Worm (Caenorhabditis elegans) whole organism, L3 larva: ENCODE data around the gene F16B12.7.

Experiments used
- ZK546.5 ChIP-seq: sonication (generic microtip); optimal IDR thresholded peaks from 2 replicates; lab custom pipeline; 2017; ENCODE audit warnings: missing biosample characterization, missing genetic modification characterization
- aly-2 ChIP-seq: fragments of 150-350 bp; optimal IDR thresholded peaks from 2 replicates; lab custom pipeline; 2014; ENCODE audit warnings: missing biosample characterization, missing genetic modification characterization
- ama-1 ChIP-seq: fragments of 150-350 bp; optimal IDR thresholded peaks from 2 replicates; lab custom pipeline; 2018
- ceh-9 ChIP-seq: sonication (generic microtip); optimal IDR thresholded peaks from 2 replicates; lab custom pipeline; 2018; ENCODE audit warnings: missing biosample characterization, missing genetic modification characterization
- egl-27 ChIP-seq: sonication (generic microtip); optimal IDR thresholded peaks from 4 replicates; lab custom pipeline; 2017; ENCODE audit warnings: missing biosample characterization, missing genetic modification reagents, missing genetic modification characterization
- egl-5 ChIP-seq: fragments of 150-350 bp; optimal IDR thresholded peaks from 2 replicates; lab custom pipeline; 2017; ENCODE audit warnings: missing biosample characterization, missing genetic modification reagents, missing genetic modification characterization, inconsistent platforms
- elt-1 ChIP-seq: fragments of 150-350 bp; optimal IDR thresholded peaks from 2 replicates; lab custom pipeline; 2014; ENCODE audit warnings: missing biosample characterization, missing genetic modification characterization
- elt-2 ChIP-seq: sonication (generic microtip); optimal IDR thresholded peaks from 2 replicates; lab custom pipeline; 2016; ENCODE audit warnings: missing genetic modification reagents, mild to moderate bottlenecking, missing genetic modification characterization, missing compliant biosample characterization
- elt-3 ChIP-seq, 3 experiments: fragments of 150-350 bp in 1 of 3; sonication (generic microtip) in 2 of 3; optimal IDR thresholded peaks; 2 replicates in 2 of 3; 4 replicates in 1 of 3; lab custom pipeline; 2014 to 2017; ENCODE audit warnings: missing biosample characterization in 3 of 3, missing genetic modification characterization in 3 of 3
- eor-1 ChIP-seq, 2 experiments: fragments of 150-350 bp; optimal IDR thresholded peaks; 2 replicates each; lab custom pipeline; 2014 to 2018; ENCODE audit warnings: missing biosample characterization in 2 of 2, missing genetic modification characterization in 2 of 2
- fkh-10 ChIP-seq: sonication (generic microtip); optimal IDR thresholded peaks from 2 replicates; lab custom pipeline; 2017; ENCODE audit warnings: missing biosample characterization, missing genetic modification reagents, missing genetic modification characterization
- fkh-2 ChIP-seq: fragments of 150-350 bp; optimal IDR thresholded peaks from 2 replicates; lab custom pipeline; 2014; ENCODE audit warnings: missing biosample characterization, missing genetic modification reagents, missing genetic modification characterization
- hmg-11 ChIP-seq: sonication (generic microtip); optimal IDR thresholded peaks from 2 replicates; lab custom pipeline; 2016; ENCODE audit warnings: missing genetic modification characterization, missing compliant biosample characterization
- jun-1 ChIP-seq: fragments of 150-350 bp; optimal IDR thresholded peaks from 2 replicates; lab custom pipeline; 2014; ENCODE audit warnings: missing biosample characterization, missing genetic modification reagents, missing genetic modification characterization
- lin-15B ChIP-seq: fragments of 150-350 bp; optimal IDR thresholded peaks from 2 replicates; lab custom pipeline; 2014; ENCODE audit warnings: missing biosample characterization, missing genetic modification characterization
- lin-39 ChIP-seq: fragments of 150-350 bp; optimal IDR thresholded peaks from 2 replicates; lab custom pipeline; 2018; ENCODE audit warnings: missing biosample characterization, missing genetic modification reagents, missing genetic modification characterization
- lsy-12 ChIP-seq: sonication (generic microtip); optimal IDR thresholded peaks from 2 replicates; lab custom pipeline; 2016; ENCODE audit warnings: mild to moderate bottlenecking, missing genetic modification characterization, missing compliant biosample characterization
- mdl-1 ChIP-seq: fragments of 150-350 bp; optimal IDR thresholded peaks from 2 replicates; lab custom pipeline; 2014; ENCODE audit warnings: missing biosample characterization, missing genetic modification characterization
- nfya-1 ChIP-seq: sonication (generic microtip); optimal IDR thresholded peaks from 2 replicates; lab custom pipeline; 2017; ENCODE audit warnings: missing genetic modification characterization, mild to moderate bottlenecking, missing compliant biosample characterization, antibody characterized with exemption, moderate library complexity; ENCODE audit not compliant: insufficient read depth
- nhr-12 ChIP-seq: fragments of 150-350 bp; optimal IDR thresholded peaks from 2 replicates; lab custom pipeline; 2014; ENCODE audit warnings: missing biosample characterization, missing genetic modification characterization
- nhr-23 ChIP-seq: fragments of 150-350 bp; optimal IDR thresholded peaks from 2 replicates; lab custom pipeline; 2014; ENCODE audit warnings: missing biosample characterization, missing genetic modification reagents, missing genetic modification characterization
- nhr-25 ChIP-seq: sonication (generic microtip); optimal IDR thresholded peaks from 2 replicates; lab custom pipeline; 2017; ENCODE audit warnings: missing biosample characterization, missing genetic modification characterization
- nhr-28 ChIP-seq: fragments of 150-350 bp; optimal IDR thresholded peaks from 2 replicates; lab custom pipeline; 2014; ENCODE audit warnings: missing biosample characterization, missing genetic modification characterization
- nhr-43 ChIP-seq: sonication (generic microtip); optimal IDR thresholded peaks from 2 replicates; lab custom pipeline; 2016; ENCODE audit warnings: mild to moderate bottlenecking, missing genetic modification characterization, missing compliant biosample characterization; ENCODE audit not compliant: poor library complexity, severe bottlenecking
- nhr-76 ChIP-seq: fragments of 150-350 bp; sonication (generic microtip); optimal IDR thresholded peaks from 5 replicates; lab custom pipeline; 2014; ENCODE audit warnings: missing biosample characterization, missing genetic modification characterization
- nhr-77 ChIP-seq: fragments of 150-350 bp; optimal IDR thresholded peaks from 2 replicates; lab custom pipeline; 2014; ENCODE audit warnings: missing biosample characterization, missing genetic modification characterization
- pha-4 ChIP-seq: fragments of 150-350 bp; optimal IDR thresholded peaks from 2 replicates; lab custom pipeline; 2014; ENCODE audit warnings: missing biosample characterization, missing genetic modification reagents, missing genetic modification characterization
- pqm-1 ChIP-seq: fragments of 150-350 bp; optimal IDR thresholded peaks from 2 replicates; lab custom pipeline; 2017; ENCODE audit warnings: missing biosample characterization, missing genetic modification characterization, inconsistent platforms
- sea-2 ChIP-seq: fragments of 150-350 bp; sonication (generic microtip); optimal IDR thresholded peaks from 4 replicates; lab custom pipeline; 2014; ENCODE audit warnings: missing biosample characterization, missing genetic modification reagents, missing genetic modification characterization
- skn-1 ChIP-seq: fragments of 150-350 bp; optimal IDR thresholded peaks from 2 replicates; lab custom pipeline; 2014; ENCODE audit warnings: missing biosample characterization, missing genetic modification characterization
- snpc-4 ChIP-seq: fragments of 150-350 bp; optimal IDR thresholded peaks from 2 replicates; lab custom pipeline; 2014; ENCODE audit warnings: missing biosample characterization, missing genetic modification characterization
- tbx-2 ChIP-seq: sonication (generic microtip); optimal IDR thresholded peaks from 2 replicates; lab custom pipeline; 2016; ENCODE audit warnings: mild to moderate bottlenecking, missing genetic modification characterization, missing compliant biosample characterization
- unc-39 ChIP-seq: sonication (generic microtip); optimal IDR thresholded peaks from 4 replicates; lab custom pipeline; 2017; ENCODE audit warnings: missing biosample characterization, missing genetic modification characterization
- unc-62 ChIP-seq: fragments of 150-350 bp; sonication (generic microtip); optimal IDR thresholded peaks from 4 replicates; lab custom pipeline; 2014; ENCODE audit warnings: missing biosample characterization, missing genetic modification reagents, missing genetic modification characterization
- zag-1 ChIP-seq: fragments of 150-350 bp; optimal IDR thresholded peaks from 2 replicates; lab custom pipeline; 2014; ENCODE audit warnings: missing biosample characterization, missing genetic modification characterization
- ztf-11 ChIP-seq: fragments of 150-350 bp; optimal IDR thresholded peaks from 2 replicates; lab custom pipeline; 2014; ENCODE audit warnings: missing biosample characterization, missing genetic modification characterization
- ztf-4 ChIP-seq: fragments of 150-350 bp; optimal IDR thresholded peaks from 2 replicates; lab custom pipeline; 2014; ENCODE audit warnings: missing biosample characterization, missing genetic modification characterization

F16B12.7 gene

DNA sequence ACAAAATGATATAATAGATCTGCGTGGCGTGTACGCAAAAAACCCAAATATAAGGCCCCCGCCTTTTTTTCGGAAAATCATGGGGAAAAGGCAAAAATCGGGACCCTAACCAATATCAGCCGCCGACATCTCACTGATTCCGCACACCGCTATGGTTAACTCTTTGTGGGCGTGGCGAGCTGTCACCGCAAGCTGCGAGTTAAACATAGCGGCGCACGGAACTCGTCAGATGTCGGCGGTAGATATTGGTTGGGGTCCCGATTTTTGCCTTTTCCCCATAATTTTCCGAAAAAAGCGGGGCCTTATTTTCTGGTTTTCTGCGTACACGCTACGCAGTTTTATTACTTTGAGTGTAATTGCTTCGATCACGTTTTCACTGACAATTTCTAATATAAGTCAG lies 10.4 kb downstream of the F16B12.7 start:
- TF ChIP-seq sea-2 (GFP tag; lab: Kevin White, UChicago) (no peak), ZK546.5 (no peak), egl-27 (tag; lab: Kevin White, UChicago) (no peak), ceh-9 (no peak), ama-1 (lab: Kevin White, UChicago) (no peak), pha-4 (tag; lab: Kevin White, UChicago) (no peak), nhr-25 (tag; lab: Kevin White, UChicago) (no peak), mdl-1 (tag; lab: Kevin White, UChicago) (no peak), nhr-77 (tag; lab: Kevin White, UChicago) (no peak), nhr-23 (no peak), nhr-12 (tag; lab: Kevin White, UChicago) (no peak), fkh-2 (tag; lab: Kevin White, UChicago) (no peak), unc-62 (GFP tag; lab: Kevin White, UChicago) (no peak), aly-2 (tag; lab: Kevin White, UChicago) (no peak), zag-1 (tag; lab: Kevin White, UChicago) (no peak)

DNA sequence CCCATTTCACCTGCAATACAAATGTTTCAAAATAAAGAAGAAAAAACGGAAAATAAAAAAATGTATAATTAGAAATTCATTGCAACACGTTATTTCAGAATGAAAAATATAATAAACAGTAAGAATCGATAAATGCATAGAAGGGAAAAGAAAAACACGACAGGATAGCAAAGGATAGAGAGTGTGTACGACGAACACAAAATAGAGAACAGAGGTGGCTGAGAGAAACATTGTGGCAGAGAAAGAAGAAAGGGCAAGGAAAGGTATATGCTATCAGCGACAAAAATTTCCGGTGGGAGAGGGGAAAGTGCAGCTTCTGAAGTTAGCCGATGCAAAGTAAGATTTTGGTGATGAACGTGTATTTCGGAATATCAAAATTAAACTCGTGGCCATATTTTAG lies 17.5 kb downstream of the F16B12.7 start, which contains the start of gene F28H6.6:
TSS of gene F28H6.6 (minus strand) at position 10 of the 400 bp plus-strand sequence.
- no peak for TF ChIP-seq fkh-2 (tag; lab: Kevin White, UChicago)
- TF ChIP-seq pha-4 (tag; lab: Kevin White, UChicago), result peak; percentile 29
- TF ChIP-seq skn-1 (tag; lab: Kevin White, UChicago), result no peak

DNA sequence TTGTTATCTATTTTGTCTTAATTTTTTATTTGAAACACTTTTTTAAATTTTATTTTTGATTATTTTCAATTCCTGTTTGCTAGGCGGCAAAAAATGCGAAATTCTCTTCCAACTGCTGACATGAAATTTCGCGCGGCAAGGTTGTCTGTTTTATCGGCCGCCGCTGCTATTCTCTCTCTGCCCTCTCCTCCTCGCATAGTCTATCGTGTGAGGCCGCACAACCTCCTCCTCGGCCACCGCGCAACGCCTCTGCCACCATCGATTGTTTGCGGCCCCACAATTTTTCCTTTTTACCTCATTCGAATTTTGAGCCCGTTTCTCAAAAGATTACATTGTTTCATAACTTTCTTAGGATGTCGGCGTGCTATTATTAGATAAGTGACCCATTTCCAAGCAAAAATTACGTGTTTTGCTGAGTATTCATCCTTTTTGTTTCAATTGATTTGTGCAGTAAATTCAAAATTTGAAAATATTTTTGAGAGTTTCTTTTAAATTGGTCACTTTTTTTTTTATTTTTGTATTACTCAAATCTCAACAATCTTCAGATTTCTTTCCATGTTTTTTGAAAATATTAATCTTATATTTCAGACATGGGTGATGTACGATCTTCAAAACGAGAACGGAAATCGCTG lies 19.1 kb downstream of the F16B12.7 start, which contains the start of gene F28H6.4:
TSS of gene F28H6.4 (plus strand) at position 582 of the 632 bp plus-strand sequence.
- TF ChIP-seq fkh-10 (no peak), pqm-1 (tag; lab: Kevin White, UChicago) (no peak), elt-1 (tag; lab: Kevin White, UChicago) (no peak), nfya-1 (peak; percentile 31), hmg-11 (tag; lab: Kevin White, UChicago) (peak; percentile 43), lin-39 (peak; percentile 3), lin-15B (tag; lab: Kevin White, UChicago) (peak; percentile 16), ama-1 (lab: Kevin White, UChicago) (no peak), elt-2 (peak; percentile 3), nhr-77 (tag; lab: Kevin White, UChicago) (no peak), nhr-23 (no peak), tbx-2 (tag; lab: Kevin White, UChicago) (no peak), ztf-4 (tag; lab: Kevin White, UChicago) (no peak), jun-1 (tag; lab: Kevin White, UChicago) (no peak), skn-1 (tag; lab: Kevin White, UChicago) (no peak), nhr-12 (tag; lab: Kevin White, UChicago) (no peak), lsy-12 (tag; lab: Kevin White, UChicago) (no peak), eor-1 (tag; optimal IDR thresholded peaks at IDR 0.05; lab: Kevin White, UChicago) (no peak), egl-5 (no peak), ztf-11 (tag; lab: Kevin White, UChicago) (no peak), ceh-9 (no peak), zag-1 (tag; lab: Kevin White, UChicago) (no peak), pha-4 (tag; lab: Kevin White, UChicago) (peak; percentile 34), fkh-2 (tag; lab: Kevin White, UChicago) (no peak), unc-62 (GFP tag; lab: Kevin White, UChicago) (no peak)

DNA sequence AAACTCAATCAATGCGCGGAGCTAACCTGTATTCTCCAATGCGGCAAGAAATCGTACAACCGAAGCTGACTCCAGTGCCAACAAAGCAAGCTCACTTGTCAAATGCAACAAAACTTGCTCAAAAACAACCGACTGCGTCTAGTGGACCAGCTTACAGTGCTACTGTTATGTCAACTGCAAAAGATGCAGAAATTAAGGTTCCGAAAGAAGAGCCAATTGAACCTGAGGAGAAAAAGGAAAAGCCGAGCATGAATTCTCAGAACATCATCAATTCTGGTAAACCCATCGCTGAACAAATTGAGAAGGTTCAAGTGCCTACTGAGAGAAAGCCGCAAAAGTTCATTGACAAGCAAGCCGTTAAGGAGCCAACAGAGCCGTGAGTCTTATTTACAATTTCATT lies 23.1 kb downstream of the F16B12.7 start:
- TF ChIP-seq nhr-28 (no peak), nhr-76 (tag; lab: Kevin White, UChicago) (no peak), elt-3 (tag; optimal IDR thresholded peaks at IDR 0.05; lab: Kevin White, UChicago) (no peak), pqm-1 (tag; lab: Kevin White, UChicago) (no peak), elt-1 (tag; lab: Kevin White, UChicago) (no peak), nfya-1 (no peak), elt-2 (no peak), eor-1 (tag; optimal IDR thresholded peaks at IDR 0.05; lab: Kevin White, UChicago) (no peak), ZK546.5 (no peak), tbx-2 (tag; lab: Kevin White, UChicago) (no peak), mdl-1 (tag; lab: Kevin White, UChicago) (no peak), unc-39 (tag; lab: Kevin White, UChicago) (no peak), snpc-4 (tag; lab: Kevin White, UChicago) (no peak), nhr-43 (no peak), pha-4 (tag; lab: Kevin White, UChicago) (no peak), jun-1 (tag; lab: Kevin White, UChicago) (no peak), ceh-9 (no peak)
